Worm (Caenorhabditis elegans) whole organism, L4/young adult: Measurements from ENCODE around the gene F26G1.1.
A peak's percentile ranks its signal among the peaks of the same experiment; 100 is the strongest.
"Not testable (repeated sequence)": the region's sequence is repeated elsewhere in the genome, so short reads cannot be mapped to it uniquely, and the experiment has no call there.

ENCODE experiments used
- W03F9.2 ChIP-seq: fragments of 150-350 bp; optimal IDR thresholded peaks from 2 replicates; lab custom pipeline; 2014; ENCODE audit warnings: missing biosample characterization, missing genetic modification characterization
- dao-5 ChIP-seq: sonication (generic microtip); optimal IDR thresholded peaks from 2 replicates; lab custom pipeline; 2016; ENCODE audit warnings: missing genotype, missing genetic modification characterization, moderate library complexity, missing compliant biosample characterization
- him-1 ChIP-seq: sonication (generic microtip); optimal IDR thresholded peaks from 2 replicates; lab custom pipeline; 2016; ENCODE audit warnings: missing genotype, missing genetic modification reagents, missing genetic modification characterization, missing compliant biosample characterization

The F26G1.1 gene

ce11 chrII:4795461-4795860, 4.0 kb downstream of the F26G1.1 start, which contains the start of gene C33F10.4:
TSS of gene C33F10.4 (plus strand) at chrII:4795761.
- TF ChIP-seq dao-5 (tag; lab: Kevin White, UChicago) (no peak), him-1 (tag; lab: Kevin White, UChicago) (no peak)

ce11 chrII:4797071-4797470, 5.7 kb downstream of the F26G1.1 start, which contains the start of gene C33F10.14:
TSS of gene C33F10.14 (plus strand) at chrII:4797371.
- TF ChIP-seq dao-5 (tag; lab: Kevin White, UChicago) (no peak), W03F9.2 (no peak), him-1 (tag; lab: Kevin White, UChicago) (no peak)

- TF ChIP-seq dao-5 (tag; lab: Kevin White, UChicago), result no peak
- TF ChIP-seq him-1 (tag; lab: Kevin White, UChicago), result no peak
Measured at ce11 chrII:4800524-4800923, 9.1 kb downstream of the F26G1.1 start.

ce11 chrII:4802917-4803316, 11.5 kb downstream of the F26G1.1 start:
- TF ChIP-seq dao-5 (tag; lab: Kevin White, UChicago), result no peak
- TF ChIP-seq W03F9.2, result no peak
- no peak for TF ChIP-seq him-1 (tag; lab: Kevin White, UChicago)

- TF ChIP-seq him-1 (tag; lab: Kevin White, UChicago), result no peak
- TF ChIP-seq dao-5 (tag; lab: Kevin White, UChicago), result no peak
- no peak for TF ChIP-seq W03F9.2
Measured at ce11 chrII:4805799-4806198, 14.4 kb downstream of the F26G1.1 start.

ce11 chrII:4806261-4806660, 14.8 kb downstream of the F26G1.1 start:
- TF ChIP-seq dao-5 (tag; lab: Kevin White, UChicago) (no peak), him-1 (tag; lab: Kevin White, UChicago) (no peak), W03F9.2 (no peak)

- no peak for TF ChIP-seq dao-5 (tag; lab: Kevin White, UChicago)
- TF ChIP-seq him-1 (tag; lab: Kevin White, UChicago), result no peak
- no peak for TF ChIP-seq W03F9.2
Measured at ce11 chrII:4806726-4807125, 15.3 kb downstream of the F26G1.1 start.

- no peak for TF ChIP-seq him-1 (tag; lab: Kevin White, UChicago)
- no peak for TF ChIP-seq W03F9.2
- TF ChIP-seq dao-5 (tag; lab: Kevin White, UChicago), result no peak
Measured at ce11 chrII:4811986-4812385, 20.6 kb downstream of the F26G1.1 start, which contains the start of gene rig-6. TSS of gene rig-6 (minus strand) at chrII:4812086.

- TF ChIP-seq him-1 (tag; lab: Kevin White, UChicago) (no peak), W03F9.2 (no peak), dao-5 (tag; lab: Kevin White, UChicago) (no peak)
Measured at ce11 chrII:4815356-4815755, 23.9 kb downstream of the F26G1.1 start.

ce11 chrII:4818780-4819179, 27.4 kb downstream of the F26G1.1 start:
- TF ChIP-seq dao-5 (tag; lab: Kevin White, UChicago) (no peak), him-1 (tag; lab: Kevin White, UChicago) (no peak), W03F9.2 (no peak)

ce11 chrII:4821739-4822138, 30.3 kb downstream of the F26G1.1 start, which contains the start of gene lact-5:
TSS of gene lact-5 (minus strand) at chrII:4821739.
- TF ChIP-seq him-1 (tag; lab: Kevin White, UChicago) (no peak), W03F9.2 (no peak), dao-5 (tag; lab: Kevin White, UChicago) (no peak)

ce11 chrII:4822610-4823009, 31.2 kb downstream of the F26G1.1 start:
- TF ChIP-seq W03F9.2, result no peak
- TF ChIP-seq him-1 (tag; lab: Kevin White, UChicago), result no peak
- TF ChIP-seq dao-5 (tag; lab: Kevin White, UChicago), result no peak

- not testable (repeated sequence) for TF ChIP-seq dao-5 (tag; lab: Kevin White, UChicago); W03F9.2; him-1 (tag; lab: Kevin White, UChicago)
Measured at ce11 chrII:4825133-4825532, 33.7 kb downstream of the F26G1.1 start, which contains the start of the genes C33F10.8 and msp-40. TSS of gene C33F10.8 (minus strand) at chrII:4825233. TSS of gene msp-40 (plus strand) at chrII:4825414.

- TF ChIP-seq W03F9.2 (peak; percentile 35), him-1 (tag; lab: Kevin White, UChicago) (no peak), dao-5 (tag; lab: Kevin White, UChicago) (no peak)
Measured at ce11 chrII:4827734-4828609, 36.6 kb downstream of the F26G1.1 start, which contains the start of the genes fbxb-88 and tbck-1. TSS of gene fbxb-88 (minus strand) at chrII:4827884. TSS of gene tbck-1 (plus strand) at chrII:4828559.
